Worm (Caenorhabditis elegans) whole organism, young adult: ENCODE results near the gene K10D11.2.

ENCODE experiments used
- B0035.1 ChIP-seq: sonication (generic microtip); optimal IDR thresholded peaks from 2 replicates; lab custom pipeline; 2016; ENCODE audit warnings: missing genetic modification characterization, mild to moderate bottlenecking, missing compliant biosample characterization, missing genotype, missing genetic modification reagents
- F10E7.11 ChIP-seq: sonication (generic microtip); optimal IDR thresholded peaks from 2 replicates; lab custom pipeline; 2017; ENCODE audit warnings: mild to moderate bottlenecking, missing genetic modification characterization, moderate library complexity, missing compliant biosample characterization
- F33H1.4 ChIP-seq: fragments of 200-800 bp; sonication (Bioruptor generic); IDR thresholded peaks from 2 replicates; pipeline ENCODE4 v1.3.6; 2022; ENCODE audit warnings: missing genetic modification reagents, missing genetic modification characterization, missing compliant biosample characterization
- F49E8.2 ChIP-seq: sonication (generic microtip); optimal IDR thresholded peaks from 3 replicates; lab custom pipeline; 2017; ENCODE audit warnings: missing genetic modification characterization, mild to moderate bottlenecking, missing compliant biosample characterization, antibody characterized with exemption, moderate library complexity; ENCODE audit not compliant: insufficient read depth
- F52B5.7 ChIP-seq: sonication (generic microtip); optimal IDR thresholded peaks from 2 replicates; lab custom pipeline; 2016; ENCODE audit warnings: mild to moderate bottlenecking, missing genetic modification characterization, missing compliant biosample characterization
- F57C9.4 ChIP-seq: sonication (generic microtip); optimal IDR thresholded peaks from 2 replicates; lab custom pipeline; 2017; ENCODE audit warnings: mild to moderate bottlenecking, missing genetic modification characterization, missing compliant biosample characterization
- K11D2.4 ChIP-seq: fragments of 200-800 bp; sonication (Bioruptor generic); IDR thresholded peaks from 2 replicates; pipeline ENCODE4 v1.3.6; 2022; ENCODE audit warnings: missing genetic modification reagents, missing genetic modification characterization, missing compliant biosample characterization
- T26A5.8 ChIP-seq: sonication (generic microtip); optimal IDR thresholded peaks from 2 replicates; lab custom pipeline; 2016; ENCODE audit warnings: missing genetic modification characterization, missing compliant biosample characterization
- Y53G8AR.9 ChIP-seq: fragments of 200-800 bp; sonication (Bioruptor generic); conservative IDR thresholded peaks from 2 replicates; pipeline ENCODE4 v1.3.6; 2022; ENCODE audit warnings: missing genetic modification reagents, missing genetic modification characterization, missing compliant biosample characterization
- Y56A3A.18 ChIP-seq: fragments of 200-800 bp; sonication (Bioruptor generic); IDR thresholded peaks from 2 replicates; pipeline ENCODE4 v1.3.6; 2022; ENCODE audit warnings: missing genetic modification reagents, missing genetic modification characterization, missing compliant biosample characterization
- Y67H2A.10 ChIP-seq: fragments of 200-800 bp; sonication (Bioruptor generic); conservative IDR thresholded peaks from 2 replicates; pipeline ENCODE4 v1.3.6; 2022; ENCODE audit warnings: missing genetic modification reagents, missing genetic modification characterization, missing compliant biosample characterization
- Y79H2A.3 ChIP-seq: fragments of 200-800 bp; sonication (Bioruptor generic); conservative IDR thresholded peaks from 2 replicates; pipeline ENCODE4 v1.3.6; 2022; ENCODE audit warnings: missing genetic modification reagents, missing genetic modification characterization, missing compliant biosample characterization
- Y95B8A.8 ChIP-seq: fragments of 200-800 bp; sonication (Bioruptor generic); IDR thresholded peaks from 2 replicates; pipeline ENCODE4 v1.3.6; 2022; ENCODE audit warnings: missing genetic modification reagents, missing genetic modification characterization, missing compliant biosample characterization
- ZK185.1 ChIP-seq: sonication (generic microtip); optimal IDR thresholded peaks from 2 replicates; lab custom pipeline; 2016; ENCODE audit warnings: mild to moderate bottlenecking, missing genetic modification characterization, missing compliant biosample characterization; ENCODE audit not compliant: poor library complexity, severe bottlenecking
- ama-1 ChIP-seq, 3 experiments: fragments of 150-350 bp in 1 of 3; sonication (generic microtip) in 2 of 3; optimal IDR thresholded peaks; 2 replicates each; lab custom pipeline; 2014 to 2018; ENCODE audit warnings: missing biosample characterization in 2 of 3, missing genetic modification characterization in 2 of 3, missing genetic modification reagents in 2 of 3
- athp-1 ChIP-seq: sonication (generic microtip); optimal IDR thresholded peaks from 2 replicates; lab custom pipeline; 2017; ENCODE audit warnings: mild to moderate bottlenecking, missing genetic modification characterization, missing compliant biosample characterization
- bed-1 ChIP-seq: fragments of 200-800 bp; sonication (Bioruptor generic); IDR thresholded peaks from 2 replicates; pipeline ENCODE4 v1.3.6; 2022; ENCODE audit warnings: missing genetic modification reagents, missing genetic modification characterization, missing compliant biosample characterization
- bed-2 ChIP-seq: fragments of 200-800 bp; sonication (Bioruptor generic); IDR thresholded peaks from 2 replicates; pipeline ENCODE4 v1.3.6; 2022; ENCODE audit warnings: missing genetic modification reagents, missing genetic modification characterization, missing compliant biosample characterization
- ceh-58 ChIP-seq: fragments of 200-800 bp; sonication (Bioruptor generic); IDR thresholded peaks from 2 replicates; pipeline ENCODE4 v1.3.6; 2022; ENCODE audit warnings: missing genetic modification characterization, missing compliant biosample characterization
- ceh-79 ChIP-seq: sonication (generic microtip); optimal IDR thresholded peaks from 2 replicates; lab custom pipeline; 2017; ENCODE audit warnings: mild to moderate bottlenecking, missing genetic modification characterization, missing compliant biosample characterization
- dox-1 ChIP-seq: fragments of 200-800 bp; sonication (Bioruptor generic); IDR thresholded peaks from 2 replicates; pipeline ENCODE4 v1.3.6; 2022; ENCODE audit warnings: missing genetic modification reagents, missing genetic modification characterization, missing compliant biosample characterization
- ets-4 ChIP-seq: fragments of 200-800 bp; sonication (Bioruptor generic); optimal IDR thresholded peaks from 2 replicates; lab custom pipeline; 2018; ENCODE audit warnings: mild to moderate bottlenecking, missing genetic modification characterization, missing compliant biosample characterization
- gei-17 ChIP-seq: fragments of 200-800 bp; sonication (Bioruptor generic); optimal IDR thresholded peaks from 2 replicates; lab custom pipeline; 2018; ENCODE audit warnings: mild to moderate bottlenecking, missing genetic modification characterization, missing compliant biosample characterization
- hlh-12 ChIP-seq: sonication (generic microtip); optimal IDR thresholded peaks from 2 replicates; lab custom pipeline; 2016; ENCODE audit warnings: missing genetic modification characterization, missing compliant biosample characterization
- hsf-1 ChIP-seq: fragments of 200-800 bp; sonication (Bioruptor generic); IDR thresholded peaks from 2 replicates; pipeline ENCODE4 v1.3.6; 2022; ENCODE audit warnings: missing genetic modification reagents, missing genetic modification characterization, missing compliant biosample characterization
- lag-1 ChIP-seq: fragments of 200-800 bp; sonication (Bioruptor generic); IDR thresholded peaks from 2 replicates; pipeline ENCODE4 v1.3.6; 2022; ENCODE audit warnings: missing genetic modification reagents, missing genetic modification characterization, missing compliant biosample characterization
- lin-26 ChIP-seq: fragments of 200-800 bp; sonication (Bioruptor generic); IDR thresholded peaks from 2 replicates; pipeline ENCODE4 v1.3.6; 2022; ENCODE audit warnings: missing genetic modification reagents, missing genetic modification characterization, missing compliant biosample characterization
- lir-1 ChIP-seq: fragments of 200-800 bp; sonication (Bioruptor generic); conservative IDR thresholded peaks from 2 replicates; pipeline ENCODE4 v1.3.6; 2022; ENCODE audit warnings: missing genetic modification reagents, missing genetic modification characterization, missing compliant biosample characterization
- lsl-1 ChIP-seq: fragments of 200-800 bp; sonication (Bioruptor generic); optimal IDR thresholded peaks from 2 replicates; lab custom pipeline; 2018; ENCODE audit warnings: mild to moderate bottlenecking, missing genetic modification characterization, moderate library complexity, missing compliant biosample characterization
- lsy-27 ChIP-seq: sonication (generic microtip); optimal IDR thresholded peaks from 2 replicates; lab custom pipeline; 2017; ENCODE audit warnings: missing genetic modification characterization, mild to moderate bottlenecking, missing compliant biosample characterization, antibody characterized with exemption, missing genotype, borderline replicate concordance; ENCODE audit not compliant: insufficient read depth
- madf-3 ChIP-seq: fragments of 200-800 bp; sonication (Bioruptor generic); IDR thresholded peaks from 2 replicates; pipeline ENCODE4 v1.3.6; 2022; ENCODE audit warnings: missing genetic modification reagents, missing genetic modification characterization, missing compliant biosample characterization
- madf-6 ChIP-seq: fragments of 200-800 bp; sonication (Bioruptor generic); IDR thresholded peaks from 2 replicates; pipeline ENCODE4 v1.3.6; 2022; ENCODE audit warnings: missing genetic modification reagents, missing genetic modification characterization, missing compliant biosample characterization
- mel-28 ChIP-seq: sonication (generic microtip); optimal IDR thresholded peaks from 2 replicates; lab custom pipeline; 2016; ENCODE audit warnings: borderline replicate concordance, mild to moderate bottlenecking, missing genetic modification characterization, missing compliant biosample characterization
- nfya-2 ChIP-seq: fragments of 200-800 bp; sonication (Bioruptor generic); IDR thresholded peaks from 2 replicates; pipeline ENCODE4 v1.3.6; 2022; ENCODE audit warnings: missing genetic modification reagents, missing genetic modification characterization, missing compliant biosample characterization
- nfyb-1 ChIP-seq: fragments of 200-800 bp; sonication (Bioruptor generic); IDR thresholded peaks from 2 replicates; pipeline ENCODE4 v1.3.6; 2022; ENCODE audit warnings: missing genetic modification reagents, missing genetic modification characterization, missing compliant biosample characterization
- nhr-179 ChIP-seq: sonication (generic microtip); optimal IDR thresholded peaks from 2 replicates; lab custom pipeline; 2016; ENCODE audit warnings: mild to moderate bottlenecking, missing genetic modification characterization, missing compliant biosample characterization
- nhr-27 ChIP-seq: fragments of 200-800 bp; sonication (Bioruptor generic); optimal IDR thresholded peaks from 2 replicates; lab custom pipeline; 2018; ENCODE audit warnings: mild to moderate bottlenecking, missing genetic modification characterization, moderate library complexity, missing compliant biosample characterization
- nhr-90 ChIP-seq: sonication (generic microtip); optimal IDR thresholded peaks from 2 replicates; lab custom pipeline; 2016; ENCODE audit warnings: missing genotype, mild to moderate bottlenecking, missing genetic modification characterization, missing compliant biosample characterization
- pbrm-1 ChIP-seq: fragments of 200-800 bp; sonication (Bioruptor generic); IDR thresholded peaks from 2 replicates; pipeline ENCODE4 v1.3.6; 2022; ENCODE audit warnings: missing genetic modification reagents, missing genetic modification characterization, missing compliant biosample characterization
- rcor-1 ChIP-seq: fragments of 200-800 bp; sonication (Bioruptor generic); IDR thresholded peaks from 2 replicates; pipeline ENCODE4 v1.3.6; 2022; ENCODE audit warnings: missing genetic modification reagents, missing genetic modification characterization, missing compliant biosample characterization
- rpc-1 ChIP-seq, 2 experiments: fragments of 150-350 bp in 1 of 2; sonication (generic microtip) in 1 of 2; optimal IDR thresholded peaks; 2 replicates each; lab custom pipeline; 2014 to 2018; ENCODE audit warnings: missing biosample characterization in 1 of 2, missing genetic modification characterization in 1 of 2, missing genetic modification reagents in 1 of 2, missing genotype in 1 of 2
- sdz-38 ChIP-seq: sonication (generic microtip); optimal IDR thresholded peaks from 2 replicates; lab custom pipeline; 2016; ENCODE audit warnings: missing genotype, missing genetic modification characterization, missing compliant biosample characterization
- snpc-1.3 ChIP-seq: sonication (generic microtip); optimal IDR thresholded peaks from 2 replicates; lab custom pipeline; 2017; ENCODE audit warnings: missing genetic modification characterization, mild to moderate bottlenecking, missing compliant biosample characterization, antibody characterized with exemption, moderate library complexity, missing genotype, missing genetic modification reagents; ENCODE audit not compliant: insufficient read depth
- snpc-3.4 ChIP-seq: sonication (generic microtip); optimal IDR thresholded peaks from 2 replicates; lab custom pipeline; 2017; ENCODE audit warnings: missing genetic modification characterization, mild to moderate bottlenecking, missing compliant biosample characterization, antibody characterized with exemption, moderate library complexity, missing genotype, missing genetic modification reagents
- tlf-1 ChIP-seq: fragments of 200-800 bp; sonication (Bioruptor generic); optimal IDR thresholded peaks from 2 replicates; lab custom pipeline; 2018; ENCODE audit warnings: mild to moderate bottlenecking, missing genetic modification characterization, missing compliant biosample characterization
- ztf-22 ChIP-seq: fragments of 200-800 bp; sonication (Bioruptor generic); optimal IDR thresholded peaks from 2 replicates; lab custom pipeline; 2018; ENCODE audit warnings: mild to moderate bottlenecking, missing genetic modification characterization, moderate library complexity, missing compliant biosample characterization

The K10D11.2 gene

DNA sequence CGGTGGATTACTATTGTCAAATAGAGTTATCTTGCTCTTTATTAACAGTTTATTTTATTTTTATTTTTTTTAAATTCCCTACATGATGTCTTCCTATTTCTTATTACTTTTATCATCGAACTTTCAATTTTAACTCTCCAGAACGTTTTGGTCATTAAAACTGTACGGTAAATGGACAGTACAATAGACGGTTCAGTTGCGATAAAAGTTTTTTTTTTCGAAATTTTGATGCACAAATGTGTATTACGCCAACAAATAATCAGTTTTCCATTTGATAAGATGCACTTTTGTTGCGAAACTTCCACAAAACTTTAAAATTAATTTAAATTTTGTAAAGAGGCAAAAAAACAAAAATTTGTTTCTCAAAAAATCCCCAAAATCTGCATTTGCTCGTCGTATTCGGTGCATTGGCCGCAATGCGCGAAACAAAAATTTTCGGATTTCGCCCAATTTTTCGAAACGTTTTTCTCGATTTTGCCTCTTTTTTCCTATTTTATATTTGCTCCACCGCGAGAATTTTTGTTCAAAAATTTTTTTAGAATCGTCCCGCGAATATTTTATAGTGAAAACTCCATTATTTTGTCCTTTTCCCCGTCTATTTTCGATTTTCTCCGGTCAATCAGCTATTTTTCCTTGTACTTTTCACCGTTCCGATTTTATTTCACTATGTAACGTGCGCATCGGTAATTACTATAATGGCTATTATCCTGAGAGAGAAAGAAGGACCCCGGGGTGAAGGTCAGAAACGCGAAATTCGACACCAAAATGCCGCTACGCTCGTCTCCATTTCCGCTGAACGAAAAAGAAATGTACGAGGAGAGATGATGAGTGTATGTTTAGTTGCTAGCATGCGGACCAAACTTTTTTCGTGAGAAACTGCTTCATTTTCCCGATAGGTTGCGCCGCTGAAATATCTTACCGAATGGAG is 50.2 kb downstream of the K10D11.2 start (continued):
- TF ChIP-seq B0035.1 (tag; lab: Kevin White, UChicago) (no peak), F52B5.7 (tag; lab: Kevin White, UChicago) (no peak), nhr-27 (tag; lab: Kevin White, UChicago) (no peak), lin-26 (no peak), rpc-1 (optimal IDR thresholded peaks at IDR 0.05; lab: Kevin White, UChicago) (no peak), rpc-1 (tag; optimal IDR thresholded peaks at IDR 0.05; lab: Kevin White, UChicago) (no peak), ama-1 (optimal IDR thresholded peaks at IDR 0.05; lab: Kevin White, UChicago) (no peak), ama-1 (GFP tag; optimal IDR thresholded peaks at IDR 0.05; lab: Kevin White, UChicago) (no peak), tlf-1 (GFP tag; lab: Kevin White, UChicago) (no peak), ZK185.1 (tag; lab: Kevin White, UChicago) (no peak), F49E8.2 (tag; lab: Kevin White, UChicago) (no peak), Y56A3A.18 (GFP tag; lab: Robert Waterston, UW) (no peak), nhr-179 (no peak), ets-4 (no peak), ceh-79 (tag; lab: Kevin White, UChicago) (no peak), Y67H2A.10 (no peak), lir-1 (GFP tag; lab: Robert Waterston, UW) (no peak), F57C9.4 (no peak), snpc-3.4 (tag; lab: Kevin White, UChicago) (peak; percentile 81), hlh-12 (no peak), Y79H2A.3 (GFP tag; lab: Robert Waterston, UW) (no peak), gei-17 (no peak), bed-2 (no peak), lsy-27 (tag; lab: Kevin White, UChicago) (no peak), T26A5.8 (tag; lab: Kevin White, UChicago) (no peak), nfya-2 (GFP tag; lab: Robert Waterston, UW) (no peak), nhr-90 (tag; lab: Kevin White, UChicago) (no peak), madf-3 (GFP tag; lab: Robert Waterston, UW) (no peak), Y53G8AR.9 (GFP tag; lab: Robert Waterston, UW) (no peak), nfyb-1 (GFP tag; lab: Robert Waterston, UW) (no peak), lsl-1 (GFP tag; lab: Kevin White, UChicago) (peak; percentile 61), snpc-1.3 (tag; lab: Kevin White, UChicago) (no peak), ztf-22 (no peak), F10E7.11 (tag; lab: Kevin White, UChicago) (no peak), athp-1 (tag; lab: Kevin White, UChicago) (no peak), ceh-58 (GFP tag; lab: Robert Waterston, UW) (no peak), hsf-1 (GFP tag; lab: Robert Waterston, UW) (no peak), K11D2.4 (GFP tag; lab: Robert Waterston, UW) (no peak), bed-1 (GFP tag; lab: Robert Waterston, UW) (no peak), mel-28 (tag; lab: Kevin White, UChicago) (no peak), lag-1 (no peak), Y95B8A.8 (GFP tag; lab: Robert Waterston, UW) (no peak), dox-1 (peak; percentile 44; the same call in 1 of the 2 replicates), F33H1.4 (GFP tag; lab: Robert Waterston, UW) (peak; percentile 63), pbrm-1 (0 out of 2 replicates have a peak, but pooled peaks have one; percentile 24), sdz-38 (tag; lab: Kevin White, UChicago) (no peak), rcor-1 (GFP tag; lab: Robert Waterston, UW) (peak; percentile 28; the same call in 1 of the 2 replicates), madf-6 (GFP tag; lab: Robert Waterston, UW) (peak; percentile 89)
